Worm (Caenorhabditis elegans): ENCODE results near the gene scl-1.

- no peak for TF ChIP-seq unc-62 (GFP tag; optimal IDR thresholded peaks at IDR 0.05)
- no peak for TF ChIP-seq nhr-28 (tag; optimal IDR thresholded peaks at IDR 0.05)
- no peak for TF ChIP-seq nhr-43 (tag; optimal IDR thresholded peaks at IDR 0.05; ENCODE audit: poor library complexity, severe bottlenecking)
- TF ChIP-seq nhr-76 (tag; optimal IDR thresholded peaks at IDR 0.05), result no peak
- no peak for TF ChIP-seq skn-1 (tag; optimal IDR thresholded peaks at IDR 0.05)
- TF ChIP-seq nhr-77 (tag; optimal IDR thresholded peaks at IDR 0.05), result no peak
- no peak for TF ChIP-seq ztf-11 (tag; optimal IDR thresholded peaks at IDR 0.05)
- no peak for TF ChIP-seq daf-12 (tag; optimal IDR thresholded peaks at IDR 0.05)
- TF ChIP-seq unc-39 (tag; optimal IDR thresholded peaks at IDR 0.05), result no peak
- TF ChIP-seq nhr-67 (tag; optimal IDR thresholded peaks at IDR 0.05), result no peak
- TF ChIP-seq nhr-23 (tag; optimal IDR thresholded peaks at IDR 0.05), result no peak
- TF ChIP-seq lin-39 (tag; optimal IDR thresholded peaks at IDR 0.05), result no peak
- TF ChIP-seq elt-3 (tag; optimal IDR thresholded peaks at IDR 0.05), result no peak
These were observed 30.6 kb downstream of the scl-1 start, which contains the start of gene spin-2 for ce11 chrIV:13086705-13087104.

All from whole organism, L3 larva.